Fruit fly (Drosophila melanogaster) whole organism, embryonic: ENCODE measurements around the gene Tyler.

Experiments
- Ada2b ChIP-seq: fragments of 200-800 bp; sonication (Bioruptor generic); IDR thresholded peaks from 2 replicates; pipeline ENCODE4 v1.3.6; 2022; ENCODE audit warnings: missing biosample characterization, missing genetic modification characterization
- Atf6 ChIP-seq: fragments of 200-800 bp; sonication (Bioruptor generic); IDR thresholded peaks from 2 replicates; pipeline ENCODE4 v1.3.6; 2022; ENCODE audit warnings: missing biosample characterization, missing genetic modification characterization
- CG1024 ChIP-seq: fragments of 200-800 bp; sonication (Bioruptor generic); IDR thresholded peaks from 2 replicates; pipeline ENCODE4 v1.3.6; 2022; ENCODE audit warnings: missing biosample characterization, missing genetic modification characterization
- CG10543 ChIP-seq: fragments of 200-800 bp; sonication (Bioruptor generic); optimal IDR thresholded peaks from 3 replicates; lab custom pipeline; 2017; ENCODE audit warnings: missing biosample characterization, mild to moderate bottlenecking, missing genetic modification characterization, moderate library complexity
- CG10959 ChIP-seq: fragments of 200-800 bp; sonication (Bioruptor generic); IDR thresholded peaks from 2 replicates; pipeline ENCODE4 v1.3.6; 2022; ENCODE audit warnings: missing biosample characterization, missing genetic modification characterization
- CG12071 ChIP-seq: fragments of 200-800 bp; sonication (Bioruptor generic); optimal IDR thresholded peaks from 3 replicates; lab custom pipeline; 2018; ENCODE audit warnings: missing biosample characterization, mild to moderate bottlenecking, missing genetic modification characterization
- CG12104 ChIP-seq: fragments of 200-800 bp; sonication (Bioruptor generic); optimal IDR thresholded peaks from 3 replicates; lab custom pipeline; 2016; ENCODE audit warnings: missing biosample characterization, missing genetic modification characterization
- CG12769 ChIP-seq: fragments of 200-800 bp; sonication (Bioruptor generic); optimal IDR thresholded peaks from 2 replicates; lab custom pipeline; 2019; ENCODE audit warnings: missing biosample characterization, mild to moderate bottlenecking, missing genetic modification characterization, moderate library complexity
- CG14965 ChIP-seq: fragments of 200-800 bp; sonication (Bioruptor generic); optimal IDR thresholded peaks from 2 replicates; lab custom pipeline; 2016; ENCODE audit warnings: missing biosample characterization, missing genetic modification characterization, borderline replicate concordance
- CG15479 ChIP-seq: fragments of 200-800 bp; sonication (Bioruptor generic); optimal IDR thresholded peaks from 3 replicates; lab custom pipeline; 2019; ENCODE audit warnings: missing biosample characterization, mild to moderate bottlenecking, missing genetic modification characterization, moderate library complexity
- CG15696 ChIP-seq: fragments of 200-800 bp; sonication (Bioruptor generic); optimal IDR thresholded peaks from 2 replicates; lab custom pipeline; 2019; ENCODE audit warnings: missing biosample characterization, mild to moderate bottlenecking, missing genetic modification characterization, moderate library complexity
- CG17328 ChIP-seq: fragments of 200-800 bp; sonication (Bioruptor generic); IDR thresholded peaks from 2 replicates; pipeline ENCODE4 v1.3.6; 2022; ENCODE audit warnings: missing biosample characterization, missing genetic modification characterization
- CG17612 ChIP-seq: fragments of 200-800 bp; sonication (Bioruptor generic); IDR thresholded peaks from 2 replicates; pipeline ENCODE4 v1.3.6; 2022; ENCODE audit warnings: missing biosample characterization, missing genetic modification characterization
- CG17912 ChIP-seq: fragments of 200-800 bp; sonication (Bioruptor generic); optimal IDR thresholded peaks from 2 replicates; lab custom pipeline; 2018; ENCODE audit warnings: missing biosample characterization, mild to moderate bottlenecking, missing genetic modification characterization
- CG1832 ChIP-seq: fragments of 200-800 bp; sonication (Bioruptor generic); optimal IDR thresholded peaks from 2 replicates; lab custom pipeline; 2017; ENCODE audit warnings: missing biosample characterization, mild to moderate bottlenecking, missing genetic modification characterization, inconsistent platforms
- CG31388 ChIP-seq: fragments of 200-800 bp; sonication (Bioruptor generic); optimal IDR thresholded peaks from 2 replicates; lab custom pipeline; 2016; ENCODE audit warnings: missing biosample characterization, missing genetic modification characterization
- CG7928 ChIP-seq: fragments of 200-800 bp; sonication (Bioruptor generic); optimal IDR thresholded peaks from 2 replicates; lab custom pipeline; 2017; ENCODE audit warnings: missing biosample characterization, mild to moderate bottlenecking, missing genetic modification characterization
- CG9727 ChIP-seq: fragments of 200-800 bp; sonication (Bioruptor generic); optimal IDR thresholded peaks from 3 replicates; lab custom pipeline; 2017; ENCODE audit warnings: missing biosample characterization, mild to moderate bottlenecking, missing genetic modification characterization
- CkIIα-i1 ChIP-seq: fragments of 200-800 bp; sonication (Bioruptor generic); IDR thresholded peaks from 2 replicates; pipeline ENCODE4 v1.3.6; 2022; ENCODE audit warnings: missing biosample characterization, missing genetic modification characterization
- D19A ChIP-seq: fragments of 200-800 bp; optimal IDR thresholded peaks from 3 replicates; lab custom pipeline; 2019; ENCODE audit warnings: missing biosample characterization, mild to moderate bottlenecking, missing genetic modification characterization, moderate library complexity
- Dbx ChIP-seq: fragments of 200-800 bp; sonication (Bioruptor generic); IDR thresholded peaks from 3 replicates; pipeline ENCODE4 v1.3.6; 2022; ENCODE audit warnings: missing biosample characterization, missing genetic modification characterization
- Dip2 ChIP-seq: fragments of 200-800 bp; sonication (Bioruptor generic); IDR thresholded peaks from 2 replicates; pipeline ENCODE4 v1.3.6; 2022; ENCODE audit warnings: missing biosample characterization, missing genetic modification characterization
- H2.0 ChIP-seq: fragments of 200-800 bp; sonication (Bioruptor generic); IDR thresholded peaks from 2 replicates; pipeline ENCODE4 v1.3.6; 2022; ENCODE audit warnings: missing biosample characterization, missing genetic modification characterization
- HLHmδ ChIP-seq: fragments of 200-800 bp; sonication (Bioruptor generic); optimal IDR thresholded peaks from 2 replicates; lab custom pipeline; 2018; ENCODE audit warnings: missing biosample characterization, mild to moderate bottlenecking, missing genetic modification characterization, moderate library complexity
- Hsf ChIP-seq: fragments of 200-800 bp; sonication (Bioruptor generic); optimal IDR thresholded peaks from 3 replicates; lab custom pipeline; 2016; ENCODE audit warnings: missing biosample characterization, missing genetic modification characterization
- MTF-1 ChIP-seq: fragments of 200-800 bp; sonication (Bioruptor generic); optimal IDR thresholded peaks from 2 replicates; lab custom pipeline; 2018; ENCODE audit warnings: missing biosample characterization, mild to moderate bottlenecking, missing genetic modification characterization, borderline replicate concordance
- NFAT ChIP-seq: fragments of 200-800 bp; sonication (Bioruptor generic); IDR thresholded peaks from 2 replicates; pipeline ENCODE4 v1.3.6; 2022; ENCODE audit warnings: missing biosample characterization, missing genetic modification characterization
- Rx ChIP-seq: fragments of 200-800 bp; sonication (Bioruptor generic); IDR thresholded peaks from 2 replicates; pipeline ENCODE4 v1.3.6; 2022; ENCODE audit warnings: missing biosample characterization, missing genetic modification characterization
- Sry-δ ChIP-seq: fragments of 200-800 bp; sonication (Bioruptor generic); optimal IDR thresholded peaks from 2 replicates; lab custom pipeline; 2016; ENCODE audit warnings: missing biosample characterization, missing genetic modification characterization
- ab ChIP-seq: fragments of 200-800 bp; sonication (Bioruptor generic); optimal IDR thresholded peaks from 2 replicates; lab custom pipeline; 2016; ENCODE audit warnings: missing biosample characterization, missing genetic modification characterization
- aop ChIP-seq: fragments of 200-800 bp; sonication (Bioruptor generic); IDR thresholded peaks from 2 replicates; pipeline ENCODE4 v1.3.6; 2022; ENCODE audit warnings: missing biosample characterization, missing genetic modification characterization
- ash1 ChIP-seq: fragments of 200-800 bp; sonication (Bioruptor generic); optimal IDR thresholded peaks from 2 replicates; lab custom pipeline; 2018; ENCODE audit warnings: missing biosample characterization, mild to moderate bottlenecking, missing genetic modification characterization
- bab2 ChIP-seq: fragments of 200-800 bp; sonication (Bioruptor generic); optimal IDR thresholded peaks from 2 replicates; lab custom pipeline; 2016; ENCODE audit warnings: missing biosample characterization, missing genetic modification characterization
- bcd ChIP-seq: fragments of 200-800 bp; sonication (Bioruptor generic); optimal IDR thresholded peaks from 2 replicates; lab custom pipeline; 2017; ENCODE audit warnings: missing biosample characterization, mild to moderate bottlenecking, missing genetic modification characterization
- bsh ChIP-seq, 2 experiments: fragments of 200-800 bp; sonication (Bioruptor generic); optimal IDR thresholded peaks; 2 replicates each; lab custom pipeline; 2017 to 2018; ENCODE audit warnings: mild to moderate bottlenecking in 2 of 2, missing biosample characterization in 2 of 2, missing genetic modification characterization in 2 of 2, moderate library complexity in 1 of 2
- btn ChIP-seq: fragments of 200-800 bp; sonication (Bioruptor generic); optimal IDR thresholded peaks from 2 replicates; lab custom pipeline; 2016; ENCODE audit warnings: missing biosample characterization, missing genetic modification characterization
- cato ChIP-seq: fragments of 200-800 bp; sonication (Bioruptor generic); optimal IDR thresholded peaks from 2 replicates; lab custom pipeline; 2016; ENCODE audit warnings: missing biosample characterization, missing genetic modification characterization, borderline replicate concordance
- chif ChIP-seq, 2 experiments: fragments of 200-800 bp; sonication (Bioruptor generic); optimal IDR thresholded peaks; 3 replicates each; lab custom pipeline; 2016; ENCODE audit warnings: missing biosample characterization in 2 of 2, missing genetic modification characterization in 2 of 2
- dmrt11E ChIP-seq: fragments of 200-800 bp; sonication (Bioruptor generic); optimal IDR thresholded peaks from 3 replicates; lab custom pipeline; 2018; ENCODE audit warnings: missing biosample characterization, mild to moderate bottlenecking, missing genetic modification characterization, moderate library complexity
- emc ChIP-seq: fragments of 200-800 bp; sonication (Bioruptor generic); optimal IDR thresholded peaks from 2 replicates; lab custom pipeline; 2016; ENCODE audit warnings: missing biosample characterization, missing genetic modification characterization
- fu2 ChIP-seq: fragments of 200-800 bp; sonication (Bioruptor generic); optimal IDR thresholded peaks from 2 replicates; lab custom pipeline; 2016; ENCODE audit warnings: missing biosample characterization, missing genetic modification characterization
- hb ChIP-seq: fragments of 200-800 bp; sonication (Bioruptor generic); IDR thresholded peaks from 3 replicates; pipeline ENCODE4 v1.3.6; 2022; ENCODE audit warnings: missing biosample characterization, missing genetic modification characterization; ENCODE audit not compliant: partially characterized antibody
- repo ChIP-seq: fragments of 200-800 bp; sonication (Bioruptor generic); optimal IDR thresholded peaks from 2 replicates; lab custom pipeline; 2016; ENCODE audit warnings: missing biosample characterization, missing genetic modification characterization
- seq ChIP-seq: fragments of 200-800 bp; sonication (Bioruptor generic); IDR thresholded peaks from 2 replicates; pipeline ENCODE4 v1.3.6; 2022; ENCODE audit warnings: missing biosample characterization, missing genetic modification characterization
- sima ChIP-seq: fragments of 200-800 bp; sonication (Bioruptor generic); optimal IDR thresholded peaks from 2 replicates; lab custom pipeline; 2016; ENCODE audit warnings: missing biosample characterization, missing genetic modification characterization
- ssp ChIP-seq: fragments of 200-800 bp; sonication (Bioruptor generic); IDR thresholded peaks from 2 replicates; pipeline ENCODE4 v1.3.6; 2022; ENCODE audit warnings: missing biosample characterization, missing genetic modification characterization
- tap ChIP-seq: fragments of 200-800 bp; optimal IDR thresholded peaks from 3 replicates; lab custom pipeline; 2019; ENCODE audit warnings: missing biosample characterization, mild to moderate bottlenecking, missing genetic modification characterization, moderate library complexity
- tin ChIP-seq: fragments of 200-800 bp; sonication (Bioruptor generic); optimal IDR thresholded peaks from 3 replicates; lab custom pipeline; 2016; ENCODE audit warnings: missing biosample characterization, missing genetic modification characterization
- trem ChIP-seq: fragments of 200-800 bp; optimal IDR thresholded peaks from 3 replicates; lab custom pipeline; 2019; ENCODE audit warnings: missing biosample characterization, mild to moderate bottlenecking, missing genetic modification characterization, moderate library complexity
- trh ChIP-seq: fragments of 200-800 bp; sonication (Bioruptor generic); optimal IDR thresholded peaks from 2 replicates; lab custom pipeline; 2016; ENCODE audit warnings: missing biosample characterization, missing genetic modification characterization

Tyler gene

DNA sequence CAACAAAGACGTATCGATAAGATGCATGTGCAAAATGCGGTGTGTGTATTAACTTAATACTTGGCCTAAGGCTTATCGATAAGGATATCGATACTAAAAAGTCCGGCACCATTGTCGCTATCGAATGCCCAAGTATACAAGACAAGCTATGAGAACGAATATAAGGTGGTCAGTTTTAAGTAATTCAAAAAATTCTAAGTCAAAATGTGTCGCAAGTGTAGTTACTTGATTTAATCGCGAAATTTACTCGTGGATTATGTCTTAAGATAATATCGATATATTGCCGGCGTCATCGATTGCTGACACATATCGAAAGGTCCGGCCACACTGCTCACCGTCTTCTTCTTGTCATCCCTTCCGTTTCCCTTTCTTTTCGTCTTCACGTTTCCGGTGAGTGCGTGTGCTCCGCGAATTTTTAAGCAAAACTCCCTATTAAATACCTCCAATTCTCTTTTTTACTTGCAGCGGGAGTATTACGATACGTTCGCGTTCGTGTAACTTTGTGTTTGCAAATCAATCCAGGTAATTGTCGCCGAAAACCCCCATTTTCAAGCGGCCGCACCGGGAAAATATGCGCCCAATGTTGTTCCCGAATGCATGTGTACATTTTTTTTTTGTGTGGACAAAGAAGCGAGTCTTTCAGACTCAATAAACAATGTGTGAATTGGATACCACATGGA is 13.5 kb upstream of the Tyler start, which contains the start of gene RpS10b (continued):
- peak; percentile 83 for TF ChIP-seq trem (tag; lab: Kevin White, UChicago)
- peak; percentile 95 for TF ChIP-seq Sry-δ (GFP tag; lab: Kevin White, UChicago)
- peak; percentile 85 for TF ChIP-seq dmrt11E
- TF ChIP-seq ssp, result peak; percentile 64
- peak; percentile 60 for TF ChIP-seq tap (tag; lab: Kevin White, UChicago)
- TF ChIP-seq NFAT (GFP tag; lab: Robert Waterston, UW), result peak; percentile 85
- TF ChIP-seq fu2 (GFP tag; lab: Kevin White, UChicago), result peak; percentile 82
- 0 out of 2 replicates have a peak, but pooled peaks have one; percentile 17 for TF ChIP-seq CkIIα-i1 (GFP tag; lab: Robert Waterston, UW)
- peak; percentile 83 for TF ChIP-seq seq (GFP tag; lab: Robert Waterston, UW)
- peak; percentile 92 for TF ChIP-seq repo (GFP tag; lab: Kevin White, UChicago)
- peak; percentile 98 for TF ChIP-seq HLHmδ
- peak; percentile 89 for TF ChIP-seq CG17328 (GFP tag; lab: Robert Waterston, UW)
- peak; percentile 81 for TF ChIP-seq Dbx
- TF ChIP-seq Rx (GFP tag; lab: Robert Waterston, UW), result peak; percentile 81
- TF ChIP-seq Dip2 (GFP tag; lab: Robert Waterston, UW), result no peak
- TF ChIP-seq hb (GFP tag; lab: Robert Waterston, UW), result peak; percentile 93
- peak; percentile 97 for TF ChIP-seq CG9727 (GFP tag; lab: Kevin White, UChicago)
- peak; percentile 84 for TF ChIP-seq sima (GFP tag; lab: Kevin White, UChicago)
- TF ChIP-seq CG31388 (GFP tag; lab: Kevin White, UChicago), result peak; percentile 29
- peak; percentile 53 for TF ChIP-seq CG15479
- peak; percentile 98 for TF ChIP-seq CG10543
- TF ChIP-seq CG17912 (GFP tag; lab: Kevin White, UChicago), result peak; percentile 95
- TF ChIP-seq Atf6 (GFP tag; lab: Robert Waterston, UW), result peak; percentile 61; the same call in 1 of the 2 replicates
- TF ChIP-seq CG14965 (GFP tag; lab: Kevin White, UChicago), result peak; percentile 68
- peak; percentile 71 for TF ChIP-seq H2.0 (GFP tag; lab: Robert Waterston, UW)
- peak; percentile 31 for TF ChIP-seq D19A (tag; lab: Kevin White, UChicago)
- peak; percentile 84 for TF ChIP-seq emc
- peak; percentile 70 for TF ChIP-seq CG1024
- peak; percentile 90 for TF ChIP-seq btn (GFP tag; lab: Kevin White, UChicago)
- TF ChIP-seq CG1832 (GFP tag; lab: Kevin White, UChicago), result no peak
- no peak for TF ChIP-seq aop (GFP tag; lab: Robert Waterston, UW)
- peak; percentile 81 for TF ChIP-seq trh (GFP tag; lab: Kevin White, UChicago)
- TF ChIP-seq cato (GFP tag; lab: Kevin White, UChicago), result peak; percentile 81
- TF ChIP-seq CG10959 (GFP tag; lab: Robert Waterston, UW), result peak; percentile 64
- TF ChIP-seq bcd (GFP tag; lab: Kevin White, UChicago), result peak; percentile 95
- peak; percentile 32 for TF ChIP-seq CG15696
- TF ChIP-seq bsh (GFP tag; optimal IDR thresholded peaks at IDR 0.05; lab: Kevin White, UChicago), result peak; percentile 65 to 71
- peak; percentile 94 for TF ChIP-seq CG12071 (GFP tag; lab: Kevin White, UChicago)
- peak; percentile 63 to 89 for TF ChIP-seq chif (GFP tag; optimal IDR thresholded peaks at IDR 0.05; lab: Kevin White, UChicago)
- TF ChIP-seq ash1, result peak; percentile 81
- peak; percentile 97 for TF ChIP-seq MTF-1 (GFP tag; lab: Kevin White, UChicago)
- peak; percentile 72 for TF ChIP-seq tin (GFP tag; lab: Kevin White, UChicago)
- no peak for TF ChIP-seq Ada2b
- TF ChIP-seq ab, result no peak
- TF ChIP-seq Hsf (GFP tag; lab: Kevin White, UChicago), result peak; percentile 89
- TF ChIP-seq CG12104 (GFP tag; lab: Kevin White, UChicago), result peak; percentile 94
- peak; percentile 78 for TF ChIP-seq CG12769
- TF ChIP-seq CG7928, result peak; percentile 67
- TF ChIP-seq CG17612 (GFP tag; lab: Robert Waterston, UW), result peak; percentile 60; the same call in 1 of the 2 replicates
- TF ChIP-seq bab2 (GFP tag; lab: Kevin White, UChicago), result peak; percentile 68
